Fruit fly (Drosophila melanogaster) whole organism, prepupa: ENCODE results near the gene CG18273.
A peak's percentile ranks its signal among the peaks of the same experiment; 100 is the strongest.

Source experiments
- CG10631 ChIP-seq: fragments of 200-800 bp; sonication (Bioruptor generic); optimal IDR thresholded peaks from 2 replicates; lab custom pipeline; 2016; ENCODE audit warnings: missing biosample characterization, missing genetic modification characterization
- CG10669 ChIP-seq: fragments of 200-800 bp; sonication (Bioruptor generic); optimal IDR thresholded peaks from 3 replicates; lab custom pipeline; 2018; ENCODE audit warnings: missing biosample characterization, mild to moderate bottlenecking, missing genetic modification characterization, moderate library complexity
- CG11294 ChIP-seq: fragments of 200-800 bp; sonication (Bioruptor generic); IDR thresholded peaks from 2 replicates; pipeline ENCODE4 v1.3.6; 2022; ENCODE audit warnings: missing biosample characterization, missing genetic modification characterization
- CG11762 ChIP-seq: fragments of 200-800 bp; sonication (Bioruptor generic); optimal IDR thresholded peaks from 3 replicates; lab custom pipeline; 2016; ENCODE audit warnings: missing biosample characterization, missing genetic modification characterization; ENCODE audit not compliant: insufficient read depth
- CG15336 ChIP-seq: fragments of 200-800 bp; sonication (Bioruptor generic); IDR thresholded peaks from 2 replicates; pipeline ENCODE4 v1.3.6; 2022; ENCODE audit warnings: missing biosample characterization, missing genetic modification characterization
- CG1621 ChIP-seq: fragments of 200-800 bp; sonication (Bioruptor generic); optimal IDR thresholded peaks from 3 replicates; lab custom pipeline; 2018; ENCODE audit warnings: missing biosample characterization, mild to moderate bottlenecking, missing genetic modification characterization
- CG3032 ChIP-seq: fragments of 200-800 bp; optimal IDR thresholded peaks from 2 replicates; lab custom pipeline; 2019; ENCODE audit warnings: missing biosample characterization, mild to moderate bottlenecking, missing genetic modification characterization, moderate library complexity
- CG32006 ChIP-seq: fragments of 200-800 bp; sonication (Bioruptor generic); optimal IDR thresholded peaks from 3 replicates; lab custom pipeline; 2017; ENCODE audit warnings: missing biosample characterization, mild to moderate bottlenecking, missing genetic modification characterization
- CG3919 ChIP-seq: fragments of 200-800 bp; sonication (Bioruptor generic); optimal IDR thresholded peaks from 3 replicates; lab custom pipeline; 2016; ENCODE audit warnings: missing biosample characterization, missing genetic modification characterization
- CG4318 ChIP-seq: fragments of 200-800 bp; sonication (Bioruptor generic); optimal IDR thresholded peaks from 3 replicates; lab custom pipeline; 2017; ENCODE audit warnings: missing biosample characterization, mild to moderate bottlenecking, missing genetic modification characterization
- CG6163 ChIP-seq: fragments of 200-800 bp; sonication (Bioruptor generic); IDR thresholded peaks from 3 replicates; pipeline ENCODE4 v1.3.6; 2022; ENCODE audit warnings: missing biosample characterization, missing genetic modification characterization
- CG6792 ChIP-seq: fragments of 200-800 bp; sonication (Bioruptor generic); optimal IDR thresholded peaks from 3 replicates; lab custom pipeline; 2016; ENCODE audit warnings: missing biosample characterization, missing genetic modification characterization
- CG6808 ChIP-seq: fragments of 200-800 bp; sonication (Bioruptor generic); optimal IDR thresholded peaks from 3 replicates; lab custom pipeline; 2017; ENCODE audit warnings: missing biosample characterization, missing genetic modification characterization, mild to moderate bottlenecking, moderate library complexity, missing genetic modification reagents
- CG6854 ChIP-seq: fragments of 200-800 bp; sonication (Bioruptor generic); optimal IDR thresholded peaks from 2 replicates; lab custom pipeline; 2017; ENCODE audit warnings: missing biosample characterization, mild to moderate bottlenecking, missing genetic modification characterization
- CG7368 ChIP-seq: fragments of 200-800 bp; sonication (Bioruptor generic); optimal IDR thresholded peaks from 3 replicates; lab custom pipeline; 2016; ENCODE audit warnings: missing biosample characterization, missing genetic modification characterization
- CG8119 ChIP-seq: fragments of 200-800 bp; sonication (Bioruptor generic); IDR thresholded peaks from 3 replicates; pipeline ENCODE4 v1.3.6; 2022; ENCODE audit warnings: missing biosample characterization, missing genetic modification characterization
- CG8632 ChIP-seq: fragments of 200-800 bp; sonication (Bioruptor generic); optimal IDR thresholded peaks from 3 replicates; lab custom pipeline; 2016; ENCODE audit warnings: missing biosample characterization, missing genetic modification characterization
- CG9139 ChIP-seq: fragments of 200-800 bp; sonication (Bioruptor generic); optimal IDR thresholded peaks from 3 replicates; lab custom pipeline; 2017; ENCODE audit warnings: missing biosample characterization, mild to moderate bottlenecking, missing genetic modification characterization
- Eip75B ChIP-seq: fragments of 200-800 bp; sonication (Bioruptor generic); optimal IDR thresholded peaks from 3 replicates; lab custom pipeline; 2016; ENCODE audit warnings: missing biosample characterization, missing genetic modification characterization
- Eip78C ChIP-seq: fragments of 200-800 bp; sonication (Bioruptor generic); peaks from one replicate; lab custom pipeline; 2016; ENCODE audit warnings: missing biosample characterization, missing genetic modification characterization
- Eip93F ChIP-seq: fragments of 200-800 bp; sonication (Bioruptor generic); optimal IDR thresholded peaks from 2 replicates; lab custom pipeline; 2016; ENCODE audit warnings: missing biosample characterization, mild to moderate bottlenecking, missing genetic modification characterization
- Ets21C ChIP-seq: fragments of 200-800 bp; sonication (Bioruptor generic); optimal IDR thresholded peaks from 3 replicates; lab custom pipeline; 2016; ENCODE audit warnings: missing biosample characterization, missing genetic modification characterization
- Ets96B ChIP-seq: fragments of 200-800 bp; optimal IDR thresholded peaks from 2 replicates; lab custom pipeline; 2019; ENCODE audit warnings: missing biosample characterization, mild to moderate bottlenecking, missing genetic modification characterization, moderate library complexity
- Hr38 ChIP-seq: sonication (Bioruptor generic); optimal IDR thresholded peaks from 2 replicates; lab custom pipeline; 2016; ENCODE audit warnings: missing biosample characterization, missing genetic modification characterization
- Hr4 ChIP-seq: fragments of 200-800 bp; sonication (Bioruptor generic); optimal IDR thresholded peaks from 3 replicates; lab custom pipeline; 2016; ENCODE audit warnings: missing biosample characterization, missing genetic modification characterization
- Met ChIP-seq: fragments of 200-800 bp; sonication (Bioruptor generic); optimal IDR thresholded peaks from 3 replicates; lab custom pipeline; 2016; ENCODE audit warnings: missing biosample characterization, missing genetic modification characterization
- Sox14 ChIP-seq: fragments of 200-800 bp; sonication (Bioruptor generic); optimal IDR thresholded peaks from 3 replicates; lab custom pipeline; 2016; ENCODE audit warnings: missing biosample characterization, missing genetic modification characterization
- Sox15 ChIP-seq: fragments of 200-800 bp; sonication (Bioruptor generic); optimal IDR thresholded peaks from 3 replicates; lab custom pipeline; 2016; ENCODE audit warnings: missing biosample characterization, missing genetic modification characterization
- achi ChIP-seq: fragments of 200-800 bp; sonication (Bioruptor generic); optimal IDR thresholded peaks from 3 replicates; lab custom pipeline; 2016; ENCODE audit warnings: missing biosample characterization, missing genetic modification characterization
- cyc ChIP-seq: fragments of 200-800 bp; sonication (Bioruptor generic); optimal IDR thresholded peaks from 3 replicates; lab custom pipeline; 2016; ENCODE audit warnings: missing biosample characterization, missing genetic modification characterization
- dsx ChIP-seq: fragments of 200-800 bp; optimal IDR thresholded peaks from 3 replicates; lab custom pipeline; 2019; ENCODE audit warnings: missing biosample characterization, mild to moderate bottlenecking, missing genetic modification characterization, moderate library complexity; ENCODE audit not compliant: poor library complexity, severe bottlenecking
- eg ChIP-seq: fragments of 200-800 bp; sonication (Bioruptor generic); IDR thresholded peaks from 3 replicates; pipeline ENCODE4 v1.3.6; 2022; ENCODE audit warnings: missing biosample characterization, missing genetic modification characterization
- esn ChIP-seq: fragments of 200-800 bp; sonication (Bioruptor generic); optimal IDR thresholded peaks from 2 replicates; lab custom pipeline; 2016; ENCODE audit warnings: missing biosample characterization, mild to moderate bottlenecking, missing genetic modification characterization, moderate library complexity
- fkh ChIP-seq: fragments of 200-800 bp; sonication (Bioruptor generic); optimal IDR thresholded peaks from 3 replicates; lab custom pipeline; 2017; ENCODE audit warnings: missing biosample characterization, mild to moderate bottlenecking, missing genetic modification characterization, moderate library complexity
- net ChIP-seq: fragments of 200-800 bp; sonication (Bioruptor generic); optimal IDR thresholded peaks from 3 replicates; lab custom pipeline; 2016; ENCODE audit warnings: missing biosample characterization, missing genetic modification characterization
- pdm3 ChIP-seq: fragments of 200-800 bp; sonication (Bioruptor generic); optimal IDR thresholded peaks from 3 replicates; lab custom pipeline; 2016; ENCODE audit warnings: missing biosample characterization, missing genetic modification characterization
- salr ChIP-seq, 2 experiments: fragments of 200-800 bp; sonication (Bioruptor generic); optimal IDR thresholded peaks; 3 replicates each; lab custom pipeline; 2016 to 2018; ENCODE audit warnings: missing biosample characterization in 2 of 2, missing genetic modification characterization in 2 of 2, mild to moderate bottlenecking in 1 of 2
- ss ChIP-seq, 2 experiments: fragments of 200-800 bp; sonication (Bioruptor generic); optimal IDR thresholded peaks; 2 replicates in 1 of 2; 3 replicates in 1 of 2; lab custom pipeline; 2017 to 2018; ENCODE audit warnings: mild to moderate bottlenecking in 2 of 2, missing biosample characterization in 2 of 2, missing genetic modification characterization in 2 of 2, moderate library complexity in 1 of 2
- svp ChIP-seq: fragments of 200-800 bp; sonication (Bioruptor generic); peaks from one replicate; lab custom pipeline; 2016; ENCODE audit warnings: missing biosample characterization, missing genetic modification characterization
- topi ChIP-seq: fragments of 200-800 bp; sonication (Bioruptor generic); optimal IDR thresholded peaks from 3 replicates; lab custom pipeline; 2016; ENCODE audit warnings: missing biosample characterization, missing genetic modification characterization

Gene CG18273

dm6 chrX:497425-497824 is 10.0 kb upstream of the CG18273 start:
- TF ChIP-seq svp (GFP tag; lab: Kevin White, UChicago): peak; percentile 89
- no peak for TF ChIP-seq CG32006 (GFP tag; lab: Kevin White, UChicago)
- TF ChIP-seq, all 60 proteins: peak for 1

DNA sequence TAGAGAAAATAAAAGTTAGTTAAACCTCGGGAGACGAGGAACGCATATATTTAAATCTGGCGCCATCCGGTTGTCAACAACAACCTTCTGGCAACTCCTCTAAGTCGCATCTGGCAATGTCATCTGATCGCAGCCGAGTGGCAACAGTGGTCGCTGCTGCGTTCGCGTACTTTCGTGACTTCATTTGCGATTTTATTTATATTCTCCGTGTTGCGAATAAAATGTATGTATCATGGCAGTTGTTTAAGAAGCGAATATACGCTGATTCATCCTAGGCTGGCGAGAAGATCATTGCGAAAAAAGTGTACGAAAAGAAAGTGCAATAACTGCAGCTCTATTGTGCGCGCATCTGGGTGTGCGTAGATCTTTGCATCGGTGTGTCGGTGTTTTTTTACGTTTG is 8.9 kb upstream of the CG18273 start, which contains the start of gene svr:
Gene svr (plus strand): TSS at position 121 of the 400 bp plus-strand sequence.
- TF ChIP-seq dsx: peak; percentile 11
- TF ChIP-seq CG6163 (GFP tag; lab: Robert Waterston, UW): no peak
- TF ChIP-seq Sox14 (GFP tag; lab: Kevin White, UChicago): peak; percentile 0
- peak; percentile 33 for TF ChIP-seq CG1621 (tag; lab: Kevin White, UChicago)
- TF ChIP-seq CG8119: no peak
- no peak for TF ChIP-seq Met
- no peak for TF ChIP-seq CG32006 (GFP tag; lab: Kevin White, UChicago)
- peak; percentile 84 for TF ChIP-seq fkh (GFP tag; lab: Kevin White, UChicago)
- peak; percentile 37 for TF ChIP-seq svp (GFP tag; lab: Kevin White, UChicago)
- TF ChIP-seq CG3919: no peak
- TF ChIP-seq CG6808 (GFP tag; lab: Kevin White, UChicago): no peak
- peak; percentile 36 for TF ChIP-seq achi (GFP tag; lab: Kevin White, UChicago)
- TF ChIP-seq CG10669: no peak

dm6 chrX:494607-495006 is 7.2 kb upstream of the CG18273 start, which contains the start of gene CG17778:
Gene CG17778, plus strand, starts transcription at chrX:494614.
- TF ChIP-seq CG10631 (no peak), dsx (no peak), net (GFP tag; lab: Kevin White, UChicago) (no peak), cyc (GFP tag; lab: Kevin White, UChicago) (no peak), topi (GFP tag; lab: Kevin White, UChicago) (no peak), CG3032 (tag; lab: Kevin White, UChicago) (no peak), salr (GFP tag; optimal IDR thresholded peaks at IDR 0.05; lab: Kevin White, UChicago) (no peak), Eip75B (GFP tag; lab: Kevin White, UChicago) (no peak), ss (GFP tag; optimal IDR thresholded peaks at IDR 0.05; lab: Kevin White, UChicago) (no peak), esn (GFP tag; lab: Kevin White, UChicago) (no peak), Ets96B (tag; lab: Kevin White, UChicago) (peak; percentile 0), CG6163 (GFP tag; lab: Robert Waterston, UW) (peak; percentile 37; the same call in 2 of the 3 replicates), CG4318 (GFP tag; lab: Kevin White, UChicago) (no peak), CG6854 (GFP tag; lab: Kevin White, UChicago) (peak; percentile 15), CG8119 (peak; percentile 14; the same call in 1 of the 3 replicates), eg (GFP tag; lab: Robert Waterston, UW) (peak; percentile 40; the same call in 1 of the 3 replicates), Eip78C (GFP tag; lab: Kevin White, UChicago) (peak; percentile 64), pdm3 (GFP tag; lab: Kevin White, UChicago) (no peak)
- TF ChIP-seq, all 60 proteins: peak for 6

dm6 chrX:494191-494554 is 6.8 kb upstream of the CG18273 start:
- TF ChIP-seq CG10669 (peak; percentile 24), eg (GFP tag; lab: Robert Waterston, UW) (no peak)
- TF ChIP-seq, all 60 proteins: peak for 1

dm6 chrX:493445-494190 is 6.2 kb upstream of the CG18273 start, which contains the start of gene CG17896:
Gene CG17896, minus strand, starts transcription at chrX:493495.
- TF ChIP-seq CG15336 (GFP tag; lab: Robert Waterston, UW): peak; percentile 99
- peak; percentile 99 for TF ChIP-seq CG6163 (GFP tag; lab: Robert Waterston, UW)
- peak; percentile 98 for TF ChIP-seq svp (GFP tag; lab: Kevin White, UChicago)
- TF ChIP-seq CG11762 (GFP tag; lab: Kevin White, UChicago): peak; percentile 96
- peak; percentile 98 for TF ChIP-seq net (GFP tag; lab: Kevin White, UChicago)
- peak; percentile 98 for TF ChIP-seq Ets21C (GFP tag; lab: Kevin White, UChicago)
- peak; percentile 98 for TF ChIP-seq Hr4 (GFP tag; lab: Kevin White, UChicago)
- TF ChIP-seq CG8632 (GFP tag; lab: Kevin White, UChicago): peak; percentile 95
- TF ChIP-seq CG10669: peak; percentile 97
- TF ChIP-seq Eip75B (GFP tag; lab: Kevin White, UChicago): peak; percentile 98
- peak; percentile 96 for TF ChIP-seq dsx
- peak; percentile 98 for TF ChIP-seq topi (GFP tag; lab: Kevin White, UChicago)
- peak; percentile 99 for TF ChIP-seq pdm3 (GFP tag; lab: Kevin White, UChicago)
- TF ChIP-seq CG11294: peak; percentile 97
- TF ChIP-seq CG6808 (GFP tag; lab: Kevin White, UChicago): peak; percentile 95
- TF ChIP-seq Sox15 (GFP tag; lab: Kevin White, UChicago): peak; percentile 96
- TF ChIP-seq CG7368 (GFP tag; lab: Kevin White, UChicago): peak; percentile 99
- peak; percentile 98 for TF ChIP-seq CG6792 (GFP tag; lab: Kevin White, UChicago)
- peak; percentile 96 for TF ChIP-seq Eip93F
- peak; percentile 93 to 96 for TF ChIP-seq ss (GFP tag; optimal IDR thresholded peaks at IDR 0.05; lab: Kevin White, UChicago)
- peak; percentile 93 for TF ChIP-seq CG6854 (GFP tag; lab: Kevin White, UChicago)
- peak; percentile 47 for TF ChIP-seq Hr38 (GFP tag; lab: Kevin White, UChicago)
- TF ChIP-seq CG9139 (GFP tag; lab: Kevin White, UChicago): peak; percentile 92
